Fruit fly (Drosophila melanogaster) whole organism, embryonic: ENCODE data around the gene CG32259.

Experiments used
- Blimp-1 ChIP-seq: fragments of 200-800 bp; sonication (Bioruptor generic); optimal IDR thresholded peaks from 3 replicates; lab custom pipeline; 2018; ENCODE audit warnings: missing biosample characterization, missing genetic modification characterization, mild to moderate bottlenecking, moderate library complexity, missing genetic modification reagents
- Bteb2 ChIP-seq: fragments of 200-800 bp; sonication (Bioruptor generic); optimal IDR thresholded peaks from 2 replicates; lab custom pipeline; 2016; ENCODE audit warnings: missing biosample characterization, missing genetic modification characterization
- CG10209 ChIP-seq: fragments of 200-800 bp; sonication (Bioruptor generic); optimal IDR thresholded peaks from 3 replicates; lab custom pipeline; 2017; ENCODE audit warnings: missing biosample characterization, mild to moderate bottlenecking, missing genetic modification characterization, missing genetic modification reagents
- CG10321 ChIP-seq: fragments of 200-800 bp; sonication (Bioruptor generic); IDR thresholded peaks from 2 replicates; pipeline ENCODE4 v1.3.6; 2022; ENCODE audit warnings: missing biosample characterization, missing genetic modification characterization
- CG11504 ChIP-seq: fragments of 200-800 bp; sonication (Bioruptor generic); optimal IDR thresholded peaks from 3 replicates; lab custom pipeline; 2019; ENCODE audit warnings: missing biosample characterization, mild to moderate bottlenecking, missing genetic modification characterization, moderate library complexity
- CG11696 ChIP-seq: fragments of 200-800 bp; sonication (Bioruptor generic); IDR thresholded peaks from 2 replicates; pipeline ENCODE4 v1.3.6; 2022; ENCODE audit warnings: missing biosample characterization, missing genetic modification characterization
- CG12219 ChIP-seq: fragments of 200-800 bp; sonication (Bioruptor generic); optimal IDR thresholded peaks from 3 replicates; lab custom pipeline; 2018; ENCODE audit warnings: missing biosample characterization, mild to moderate bottlenecking, missing genetic modification characterization
- CG13296 ChIP-seq: fragments of 200-800 bp; sonication (Bioruptor generic); optimal IDR thresholded peaks from 3 replicates; lab custom pipeline; 2018; ENCODE audit warnings: missing biosample characterization, mild to moderate bottlenecking, missing genetic modification characterization
- CG17359 ChIP-seq: fragments of 200-800 bp; sonication (Bioruptor generic); optimal IDR thresholded peaks from 3 replicates; lab custom pipeline; 2018; ENCODE audit warnings: missing biosample characterization, mild to moderate bottlenecking, missing genetic modification characterization, moderate library complexity
- CG17829 ChIP-seq: fragments of 200-800 bp; optimal IDR thresholded peaks from 2 replicates; lab custom pipeline; 2019; ENCODE audit warnings: missing biosample characterization, mild to moderate bottlenecking, missing genetic modification characterization, moderate library complexity
- CG2202 ChIP-seq: fragments of 200-800 bp; sonication (Bioruptor generic); optimal IDR thresholded peaks from 2 replicates; lab custom pipeline; 2018; ENCODE audit warnings: missing biosample characterization, mild to moderate bottlenecking, missing genetic modification characterization
- CG30020 ChIP-seq: fragments of 200-800 bp; optimal IDR thresholded peaks from 2 replicates; lab custom pipeline; 2019; ENCODE audit warnings: missing biosample characterization, mild to moderate bottlenecking, missing genetic modification characterization, moderate library complexity
- CG3163 ChIP-seq: fragments of 200-800 bp; sonication (Bioruptor generic); optimal IDR thresholded peaks from 3 replicates; lab custom pipeline; 2016; ENCODE audit warnings: missing biosample characterization, missing genetic modification characterization
- CG9797 ChIP-seq: fragments of 200-800 bp; sonication (Bioruptor generic); optimal IDR thresholded peaks from 3 replicates; lab custom pipeline; 2018; ENCODE audit warnings: missing biosample characterization, mild to moderate bottlenecking, missing genetic modification characterization
- Camta ChIP-seq: fragments of 200-800 bp; sonication (Bioruptor generic); optimal IDR thresholded peaks from 2 replicates; lab custom pipeline; 2016; ENCODE audit warnings: missing biosample characterization, missing genetic modification characterization
- CrebB ChIP-seq: fragments of 200-800 bp; sonication (Bioruptor generic); optimal IDR thresholded peaks from 3 replicates; lab custom pipeline; 2018; ENCODE audit warnings: missing biosample characterization, mild to moderate bottlenecking, missing genetic modification characterization
- D ChIP-seq, 2 experiments: fragments of 200-800 bp in 1 of 2; fragments of >200 bp in 1 of 2; sonication (Bioruptor generic) in 1 of 2; optimal IDR thresholded peaks; 2 replicates in 1 of 2; 3 replicates in 1 of 2; lab custom pipeline; 2017; ENCODE audit warnings: mild to moderate bottlenecking in 1 of 2, missing biosample characterization in 1 of 2, missing genetic modification characterization in 1 of 2, missing genetic modification reagents in 1 of 2
- Ets65A ChIP-seq: fragments of 200-800 bp; sonication (Bioruptor generic); peaks from one replicate; lab custom pipeline; 2016; ENCODE audit warnings: missing biosample characterization, missing genetic modification characterization
- GATAe ChIP-seq: fragments of 200-800 bp; sonication (Bioruptor generic); conservative IDR thresholded peaks from 2 replicates; pipeline ENCODE4 v1.3.6; 2022; ENCODE audit warnings: missing biosample characterization, missing genetic modification characterization
- HHEX ChIP-seq: fragments of 200-800 bp; sonication (Bioruptor generic); optimal IDR thresholded peaks from 3 replicates; lab custom pipeline; 2017; ENCODE audit warnings: missing biosample characterization, mild to moderate bottlenecking, missing genetic modification characterization, missing genetic modification reagents
- Hsf ChIP-seq: fragments of 200-800 bp; sonication (Bioruptor generic); optimal IDR thresholded peaks from 3 replicates; lab custom pipeline; 2016; ENCODE audit warnings: missing biosample characterization, missing genetic modification characterization
- Mad ChIP-seq: fragments of 200-800 bp; sonication (Bioruptor generic); optimal IDR thresholded peaks from 2 replicates; lab custom pipeline; 2016; ENCODE audit warnings: missing biosample characterization, missing genetic modification characterization
- Max ChIP-seq: fragments of 200-800 bp; sonication (Bioruptor generic); optimal IDR thresholded peaks from 2 replicates; lab custom pipeline; 2016; ENCODE audit warnings: missing biosample characterization, mild to moderate bottlenecking, missing genetic modification characterization
- Mes4 ChIP-seq: fragments of 200-800 bp; sonication (Bioruptor generic); optimal IDR thresholded peaks from 2 replicates; lab custom pipeline; 2016; ENCODE audit warnings: missing biosample characterization, missing genetic modification characterization
- Neu2 ChIP-seq: fragments of 200-800 bp; sonication (Bioruptor generic); optimal IDR thresholded peaks from 3 replicates; lab custom pipeline; 2016; ENCODE audit warnings: missing biosample characterization, missing genetic modification characterization, borderline replicate concordance
- Opbp ChIP-seq: fragments of 200-800 bp; sonication (Bioruptor generic); IDR thresholded peaks from 3 replicates; pipeline ENCODE4 v1.3.6; 2022; ENCODE audit warnings: missing biosample characterization, missing genetic modification characterization; ENCODE audit not compliant: partially characterized antibody
- Pdp1 ChIP-seq, 2 experiments: fragments of 200-800 bp; sonication (Bioruptor generic); optimal IDR thresholded peaks; 3 replicates each; lab custom pipeline; 2016; ENCODE audit warnings: missing biosample characterization in 2 of 2, missing genetic modification characterization in 2 of 2, mild to moderate bottlenecking in 1 of 2, moderate library complexity in 1 of 2
- Sin3A ChIP-seq: fragments of >200 bp; optimal IDR thresholded peaks from 2 replicates; lab custom pipeline; 2018
- Sox100B ChIP-seq: fragments of 200-800 bp; sonication (Bioruptor generic); optimal IDR thresholded peaks from 3 replicates; lab custom pipeline; 2018; ENCODE audit warnings: missing biosample characterization, mild to moderate bottlenecking, missing genetic modification characterization
- Sry-δ ChIP-seq: fragments of 200-800 bp; sonication (Bioruptor generic); optimal IDR thresholded peaks from 2 replicates; lab custom pipeline; 2016; ENCODE audit warnings: missing biosample characterization, missing genetic modification characterization
- YL-1 ChIP-seq: fragments of 200-800 bp; sonication (Bioruptor generic); optimal IDR thresholded peaks from 3 replicates; lab custom pipeline; 2017; ENCODE audit warnings: missing biosample characterization, mild to moderate bottlenecking, missing genetic modification characterization
- chm ChIP-seq: fragments of 200-800 bp; sonication (Bioruptor generic); IDR thresholded peaks from 2 replicates; pipeline ENCODE4 v1.3.6; 2022; ENCODE audit warnings: missing biosample characterization, missing genetic modification characterization
- dpn ChIP-seq, 2 experiments: fragments of 200-800 bp; sonication (Bioruptor generic); optimal IDR thresholded peaks; 3 replicates each; lab custom pipeline; 2016; ENCODE audit warnings: missing biosample characterization in 2 of 2, missing genetic modification characterization in 2 of 2
- exex ChIP-seq: fragments of 200-800 bp; sonication (Bioruptor generic); optimal IDR thresholded peaks from 4 replicates; lab custom pipeline; 2018; ENCODE audit warnings: missing biosample characterization, mild to moderate bottlenecking, missing genetic modification characterization, moderate library complexity
- gfzf ChIP-seq: fragments of 200-800 bp; sonication (Bioruptor generic); optimal IDR thresholded peaks from 2 replicates; lab custom pipeline; 2016; ENCODE audit warnings: missing biosample characterization, mild to moderate bottlenecking, missing genetic modification characterization, moderate library complexity
- klu ChIP-seq: fragments of 200-800 bp; sonication (Bioruptor generic); IDR thresholded peaks from 2 replicates; pipeline ENCODE4 v1.3.6; 2022; ENCODE audit warnings: missing biosample characterization, missing genetic modification characterization
- luna ChIP-seq: fragments of 200-800 bp; sonication (Bioruptor generic); optimal IDR thresholded peaks from 2 replicates; lab custom pipeline; 2016; ENCODE audit warnings: missing biosample characterization, missing genetic modification characterization
- maf-S ChIP-seq: fragments of 200-800 bp; sonication (Bioruptor generic); optimal IDR thresholded peaks from 2 replicates; lab custom pipeline; 2016; ENCODE audit warnings: missing biosample characterization, missing genetic modification characterization
- nau ChIP-seq: fragments of 200-800 bp; sonication (Bioruptor generic); optimal IDR thresholded peaks from 3 replicates; lab custom pipeline; 2017; ENCODE audit warnings: missing biosample characterization, mild to moderate bottlenecking, missing genetic modification characterization, missing genetic modification reagents
- nom ChIP-seq: fragments of 200-800 bp; sonication (Bioruptor generic); optimal IDR thresholded peaks from 2 replicates; lab custom pipeline; 2017; ENCODE audit warnings: missing biosample characterization, missing genetic modification characterization, mild to moderate bottlenecking, moderate library complexity, missing genetic modification reagents
- org-1 ChIP-seq: fragments of 200-800 bp; sonication (Bioruptor generic); optimal IDR thresholded peaks from 2 replicates; lab custom pipeline; 2017; ENCODE audit warnings: missing biosample characterization, missing genetic modification characterization
- otp ChIP-seq: fragments of 200-800 bp; sonication (Bioruptor generic); IDR thresholded peaks from 3 replicates; pipeline ENCODE4, ENCODE4 v1.3.6; 2022; ENCODE audit warnings: missing biosample characterization, missing genetic modification characterization
- pan ChIP-seq, 4 experiments: fragments of >200 bp in 3 of 4; fragments of 200-800 bp in 1 of 4; sonication (Bioruptor generic) in 1 of 4; optimal IDR thresholded peaks in 3 of 4; IDR thresholded peaks in 1 of 4; 2 replicates each; pipeline versions ENCODE4 v1.3.6 to Lab custom; 2017 to 2022; ENCODE audit warnings: missing biosample characterization in 2 of 4, missing genetic modification characterization in 2 of 4, mixed read lengths in 1 of 4
- repo ChIP-seq: fragments of 200-800 bp; sonication (Bioruptor generic); optimal IDR thresholded peaks from 2 replicates; lab custom pipeline; 2016; ENCODE audit warnings: missing biosample characterization, missing genetic modification characterization
- ro ChIP-seq: fragments of 200-800 bp; sonication (Bioruptor generic); IDR thresholded peaks from 2 replicates; pipeline ENCODE4 v1.3.6; 2022; ENCODE audit warnings: missing biosample characterization, missing genetic modification characterization
- toy ChIP-seq: fragments of 200-800 bp; sonication (Bioruptor generic); IDR thresholded peaks from 2 replicates; pipeline ENCODE4 v1.3.6; 2022; ENCODE audit warnings: missing biosample characterization, missing genetic modification characterization
- trem ChIP-seq: fragments of 200-800 bp; optimal IDR thresholded peaks from 3 replicates; lab custom pipeline; 2019; ENCODE audit warnings: missing biosample characterization, mild to moderate bottlenecking, missing genetic modification characterization, moderate library complexity

The CG32259 gene

dm6 chr3L:4103258-4104247 is 34.4 kb downstream of the CG32259 start, which contains the start of gene Fit1 (continued):
- peak; percentile 27 for TF ChIP-seq HHEX (GFP tag; lab: Kevin White, UChicago)
- no peak for TF ChIP-seq CG17359 (tag; lab: Kevin White, UChicago)
- no peak for TF ChIP-seq dpn (GFP tag; optimal IDR thresholded peaks at IDR 0.05; lab: Kevin White, UChicago)
- TF ChIP-seq gfzf (GFP tag; lab: Kevin White, UChicago), result peak; percentile 50
- peak; percentile 13 for TF ChIP-seq exex
- no peak for TF ChIP-seq CG13296 (GFP tag; lab: Kevin White, UChicago)
- no peak for TF ChIP-seq Mad
- peak; percentile 12 for TF ChIP-seq CG30020 (tag; lab: Kevin White, UChicago)
- TF ChIP-seq CG2202, result no peak
- no peak for TF ChIP-seq klu (GFP tag; lab: Robert Waterston, UW)
- no peak for TF ChIP-seq CG3163 (GFP tag; lab: Kevin White, UChicago)
- TF ChIP-seq pan (optimal IDR thresholded peaks at IDR 0.05; lab: Kevin White, UChicago), result no peak
- peak in 1 of 2 experiments; percentile 7 for TF ChIP-seq pan (GFP tag; optimal IDR thresholded peaks at IDR 0.05 in 1 of 2, IDR thresholded peaks at IDR 0.05 in 1 of 2)
- peak in 1 of 2 experiments; percentile 95 for TF ChIP-seq Pdp1 (GFP tag; optimal IDR thresholded peaks at IDR 0.05; lab: Kevin White, UChicago)
- TF ChIP-seq org-1 (GFP tag; lab: Kevin White, UChicago), result no peak
- TF ChIP-seq trem, result peak; percentile 5
- no peak for TF ChIP-seq Mes4
- TF ChIP-seq GATAe (GFP tag; lab: Robert Waterston, UW), result no peak
- TF ChIP-seq nau (GFP tag; lab: Kevin White, UChicago), result peak; percentile 37
- TF ChIP-seq Bteb2 (GFP tag; lab: Kevin White, UChicago), result no peak
- no peak for TF ChIP-seq luna
- TF ChIP-seq ro, result no peak
- peak; percentile 46 for TF ChIP-seq nom (GFP tag; lab: Kevin White, UChicago)
- no peak for TF ChIP-seq Blimp-1 (GFP tag; lab: Kevin White, UChicago)
- no peak for TF ChIP-seq Sry-δ
- no peak for TF ChIP-seq CG12219 (GFP tag; lab: Kevin White, UChicago)
- no peak for TF ChIP-seq CG10209 (GFP tag; lab: Kevin White, UChicago)
- no peak for TF ChIP-seq D (optimal IDR thresholded peaks at IDR 0.05; lab: Kevin White, UChicago)
- TF ChIP-seq D (GFP tag; optimal IDR thresholded peaks at IDR 0.05; lab: Kevin White, UChicago), result no peak
- peak; percentile 32 for TF ChIP-seq YL-1 (GFP tag; lab: Kevin White, UChicago)
- no peak for TF ChIP-seq otp
- no peak for TF ChIP-seq CG11504 (tag; lab: Kevin White, UChicago)
- no peak for TF ChIP-seq Camta
- no peak for TF ChIP-seq toy (GFP tag; lab: Robert Waterston, UW)
- TF ChIP-seq Hsf (GFP tag; lab: Kevin White, UChicago), result no peak
- TF ChIP-seq CG17829 (tag; lab: Kevin White, UChicago), result no peak
- TF ChIP-seq Sin3A, result peak; percentile 6
- TF ChIP-seq repo (GFP tag; lab: Kevin White, UChicago), result no peak
- no peak for TF ChIP-seq CrebB
- no peak for TF ChIP-seq Neu2 (GFP tag; lab: Kevin White, UChicago)
- TF ChIP-seq CG11696 (GFP tag; lab: Robert Waterston, UW), result no peak
- no peak for TF ChIP-seq Sox100B (GFP tag; lab: Kevin White, UChicago)
- TF ChIP-seq Max (GFP tag; lab: Kevin White, UChicago), result no peak
- TF ChIP-seq CG9797 (GFP tag; lab: Kevin White, UChicago), result peak; percentile 74
- no peak for TF ChIP-seq Ets65A (GFP tag; lab: Kevin White, UChicago)
- TF ChIP-seq chm, result peak; percentile 48; the same call in 1 of the 2 replicates
- TF ChIP-seq maf-S, result no peak
- peak; percentile 53; the same call in 2 of the 3 replicates for TF ChIP-seq Opbp (GFP tag; lab: Robert Waterston, UW)
- no peak for TF ChIP-seq CG10321 (GFP tag; lab: Robert Waterston, UW)
